Fruit fly (Drosophila melanogaster) whole organism, embryonic: ENCODE data around the gene wls.
A peak's percentile ranks its signal among the peaks of the same experiment; 100 is the strongest.

ENCODE experiments used
- Abd-B ChIP-seq: fragments of 200-800 bp; sonication (Bioruptor generic); optimal IDR thresholded peaks from 2 replicates; lab custom pipeline; 2018; ENCODE audit warnings: missing biosample characterization, mild to moderate bottlenecking, missing genetic modification characterization, moderate library complexity
- Asciz ChIP-seq: fragments of 200-800 bp; sonication (Bioruptor generic); optimal IDR thresholded peaks from 2 replicates; lab custom pipeline; 2017; ENCODE audit warnings: missing biosample characterization, mild to moderate bottlenecking, missing genetic modification characterization, missing genetic modification reagents
- Atf-2 ChIP-seq: fragments of 200-800 bp; sonication (Bioruptor generic); optimal IDR thresholded peaks from 2 replicates; lab custom pipeline; 2016; ENCODE audit warnings: missing biosample characterization, missing genetic modification characterization
- Bdp1 ChIP-seq: fragments of 200-800 bp; sonication (Bioruptor generic); optimal IDR thresholded peaks from 3 replicates; lab custom pipeline; 2016; ENCODE audit warnings: missing biosample characterization, missing genetic modification characterization
- Blimp-1 ChIP-seq: fragments of 200-800 bp; sonication (Bioruptor generic); optimal IDR thresholded peaks from 3 replicates; lab custom pipeline; 2018; ENCODE audit warnings: missing biosample characterization, missing genetic modification characterization, mild to moderate bottlenecking, moderate library complexity, missing genetic modification reagents
- C15 ChIP-seq: fragments of 200-800 bp; sonication (Bioruptor generic); IDR thresholded peaks from 3 replicates; pipeline ENCODE4 v1.3.6; 2022; ENCODE audit warnings: missing biosample characterization, missing genetic modification characterization
- CG1024 ChIP-seq: fragments of 200-800 bp; sonication (Bioruptor generic); IDR thresholded peaks from 2 replicates; pipeline ENCODE4 v1.3.6; 2022; ENCODE audit warnings: missing biosample characterization, missing genetic modification characterization
- CG12659 ChIP-seq: fragments of 200-800 bp; sonication (Bioruptor generic); optimal IDR thresholded peaks from 3 replicates; lab custom pipeline; 2017; ENCODE audit warnings: mild to moderate bottlenecking, missing biosample characterization, missing genetic modification reagents, missing genetic modification characterization
- CG12769 ChIP-seq: fragments of 200-800 bp; sonication (Bioruptor generic); optimal IDR thresholded peaks from 2 replicates; lab custom pipeline; 2019; ENCODE audit warnings: missing biosample characterization, mild to moderate bottlenecking, missing genetic modification characterization, moderate library complexity
- CG14710 ChIP-seq: fragments of 200-800 bp; sonication (Bioruptor generic); optimal IDR thresholded peaks from 3 replicates; lab custom pipeline; 2019; ENCODE audit warnings: missing biosample characterization, mild to moderate bottlenecking, missing genetic modification characterization, moderate library complexity
- CG15011 ChIP-seq: fragments of 200-800 bp; sonication (Bioruptor generic); optimal IDR thresholded peaks from 3 replicates; lab custom pipeline; 2018; ENCODE audit warnings: missing biosample characterization, mild to moderate bottlenecking, missing genetic modification characterization
- CG15073 ChIP-seq: fragments of 200-800 bp; sonication (Bioruptor generic); optimal IDR thresholded peaks from 2 replicates; lab custom pipeline; 2016; ENCODE audit warnings: missing biosample characterization, missing genetic modification characterization
- CG1792 ChIP-seq: fragments of 200-800 bp; sonication (Bioruptor generic); optimal IDR thresholded peaks from 2 replicates; lab custom pipeline; 2016; ENCODE audit warnings: missing biosample characterization, missing genetic modification characterization
- CG2116 ChIP-seq: fragments of 200-800 bp; sonication (Bioruptor generic); optimal IDR thresholded peaks from 3 replicates; lab custom pipeline; 2018; ENCODE audit warnings: missing biosample characterization, mild to moderate bottlenecking, missing genetic modification characterization
- CG3281 ChIP-seq: fragments of 200-800 bp; sonication (Bioruptor generic); optimal IDR thresholded peaks from 3 replicates; lab custom pipeline; 2017; ENCODE audit warnings: missing biosample characterization, mild to moderate bottlenecking, missing genetic modification characterization
- CG3726 ChIP-seq: fragments of 200-800 bp; sonication (Bioruptor generic); IDR thresholded peaks from 3 replicates; pipeline ENCODE4, ENCODE4 v1.3.6; 2022; ENCODE audit warnings: missing biosample characterization, missing genetic modification characterization
- CG3838 ChIP-seq: fragments of 200-800 bp; sonication (Bioruptor generic); optimal IDR thresholded peaks from 3 replicates; lab custom pipeline; 2016; ENCODE audit warnings: missing biosample characterization, missing genetic modification characterization
- CG7987 ChIP-seq: fragments of 200-800 bp; sonication (Bioruptor generic); optimal IDR thresholded peaks from 2 replicates; lab custom pipeline; 2018; ENCODE audit warnings: missing biosample characterization, mild to moderate bottlenecking, missing genetic modification characterization, moderate library complexity
- CG8290 ChIP-seq, 3 experiments: fragments of 200-800 bp; sonication (Bioruptor generic); optimal IDR thresholded peaks; 2 replicates each; lab custom pipeline; 2016 to 2019; ENCODE audit warnings: missing biosample characterization in 3 of 3, missing genetic modification characterization in 3 of 3, mild to moderate bottlenecking in 2 of 3, moderate library complexity in 1 of 3
- CHES-1-like ChIP-seq: fragments of 200-800 bp; sonication (Bioruptor generic); optimal IDR thresholded peaks from 2 replicates; lab custom pipeline; 2016; ENCODE audit warnings: missing biosample characterization, missing genetic modification characterization
- D19B ChIP-seq: fragments of 200-800 bp; sonication (Bioruptor generic); optimal IDR thresholded peaks from 2 replicates; lab custom pipeline; 2017; ENCODE audit warnings: missing biosample characterization, mild to moderate bottlenecking, missing genetic modification characterization
- Dp ChIP-seq: fragments of 200-800 bp; sonication (Bioruptor generic); optimal IDR thresholded peaks from 2 replicates; lab custom pipeline; 2018; ENCODE audit warnings: missing biosample characterization, mild to moderate bottlenecking, missing genetic modification characterization, moderate library complexity
- E2f1 ChIP-seq: fragments of 200-800 bp; sonication (Bioruptor generic); IDR thresholded peaks from 2 replicates; pipeline ENCODE4 v1.3.6; 2022; ENCODE audit warnings: missing biosample characterization, missing genetic modification characterization
- Hsf ChIP-seq: fragments of 200-800 bp; sonication (Bioruptor generic); optimal IDR thresholded peaks from 3 replicates; lab custom pipeline; 2016; ENCODE audit warnings: missing biosample characterization, missing genetic modification characterization
- Mrtf ChIP-seq: fragments of 200-800 bp; sonication (Bioruptor generic); IDR thresholded peaks from 3 replicates; pipeline ENCODE4 v1.3.6; 2022; ENCODE audit warnings: missing biosample characterization, missing genetic modification characterization
- Pdp1 ChIP-seq, 2 experiments: fragments of 200-800 bp; sonication (Bioruptor generic); optimal IDR thresholded peaks; 3 replicates each; lab custom pipeline; 2016; ENCODE audit warnings: missing biosample characterization in 2 of 2, missing genetic modification characterization in 2 of 2, mild to moderate bottlenecking in 1 of 2, moderate library complexity in 1 of 2
- Rfx ChIP-seq: fragments of 200-800 bp; sonication (Bioruptor generic); IDR thresholded peaks from 2 replicates; pipeline ENCODE4 v1.3.6; 2022; ENCODE audit warnings: missing biosample characterization, missing genetic modification characterization
- Six4 ChIP-seq: fragments of 200-800 bp; sonication (Bioruptor generic); optimal IDR thresholded peaks from 2 replicates; lab custom pipeline; 2016; ENCODE audit warnings: missing biosample characterization, missing genetic modification characterization
- TFAM ChIP-seq: fragments of 200-800 bp; sonication (Bioruptor generic); optimal IDR thresholded peaks from 2 replicates; lab custom pipeline; 2017; ENCODE audit warnings: missing biosample characterization, missing genetic modification characterization, inconsistent platforms
- Taf1 ChIP-seq: fragments of 200-800 bp; sonication (Bioruptor generic); IDR thresholded peaks from 2 replicates; pipeline ENCODE4 v1.3.6; 2022; ENCODE audit warnings: missing biosample characterization, missing genetic modification characterization
- al ChIP-seq: fragments of 200-800 bp; sonication (Bioruptor generic); IDR thresholded peaks from 2 replicates; pipeline ENCODE4 v1.3.6; 2022; ENCODE audit warnings: missing biosample characterization, missing genetic modification characterization
- amos ChIP-seq: fragments of 200-800 bp; sonication (Bioruptor generic); IDR thresholded peaks from 2 replicates; pipeline ENCODE4 v1.3.6; 2022; ENCODE audit warnings: missing biosample characterization, missing genetic modification characterization; ENCODE audit not compliant: partially characterized antibody
- bcd ChIP-seq: fragments of 200-800 bp; sonication (Bioruptor generic); optimal IDR thresholded peaks from 2 replicates; lab custom pipeline; 2017; ENCODE audit warnings: missing biosample characterization, mild to moderate bottlenecking, missing genetic modification characterization
- dysf ChIP-seq: fragments of 200-800 bp; sonication (Bioruptor generic); IDR thresholded peaks from 3 replicates; pipeline ENCODE4 v1.3.6; 2022; ENCODE audit warnings: missing biosample characterization, missing genetic modification characterization
- esg ChIP-seq: fragments of 200-800 bp; sonication (Bioruptor generic); conservative IDR thresholded peaks from 2 replicates; pipeline ENCODE4 v1.3.6; 2022; ENCODE audit warnings: missing biosample characterization, missing genetic modification characterization
- ewg ChIP-seq: fragments of 200-800 bp; sonication (Bioruptor generic); optimal IDR thresholded peaks from 3 replicates; lab custom pipeline; 2017; ENCODE audit warnings: mild to moderate bottlenecking, missing biosample characterization, missing genetic modification reagents, missing genetic modification characterization
- exex ChIP-seq: fragments of 200-800 bp; sonication (Bioruptor generic); optimal IDR thresholded peaks from 4 replicates; lab custom pipeline; 2018; ENCODE audit warnings: missing biosample characterization, mild to moderate bottlenecking, missing genetic modification characterization, moderate library complexity
- gfzf ChIP-seq: fragments of 200-800 bp; sonication (Bioruptor generic); optimal IDR thresholded peaks from 2 replicates; lab custom pipeline; 2016; ENCODE audit warnings: missing biosample characterization, mild to moderate bottlenecking, missing genetic modification characterization, moderate library complexity
- maf-S ChIP-seq: fragments of 200-800 bp; sonication (Bioruptor generic); optimal IDR thresholded peaks from 2 replicates; lab custom pipeline; 2016; ENCODE audit warnings: missing biosample characterization, missing genetic modification characterization
- p53 ChIP-seq: fragments of 200-800 bp; sonication (Bioruptor generic); optimal IDR thresholded peaks from 2 replicates; lab custom pipeline; 2016; ENCODE audit warnings: missing biosample characterization, missing genetic modification characterization
- pros ChIP-seq: fragments of 200-800 bp; sonication (Bioruptor generic); optimal IDR thresholded peaks from 3 replicates; lab custom pipeline; 2019; ENCODE audit warnings: missing biosample characterization, mild to moderate bottlenecking, missing genetic modification characterization, moderate library complexity
- run ChIP-seq: fragments of 200-800 bp; sonication (Bioruptor generic); optimal IDR thresholded peaks from 3 replicates; lab custom pipeline; 2018; ENCODE audit warnings: missing biosample characterization, mild to moderate bottlenecking, missing genetic modification characterization
- sens ChIP-seq: fragments of 200-800 bp; sonication (Bioruptor generic); peaks from one replicate; lab custom pipeline; 2016; ENCODE audit warnings: missing biosample characterization, missing genetic modification characterization
- tll ChIP-seq, 2 experiments: fragments of 200-800 bp in 1 of 2; fragments of >200 bp in 1 of 2; sonication (Bioruptor generic) in 1 of 2; optimal IDR thresholded peaks; 2 replicates each; lab custom pipeline; 2017 to 2019; ENCODE audit warnings: missing biosample characterization in 2 of 2, missing genetic modification characterization in 2 of 2, mild to moderate bottlenecking in 1 of 2, moderate library complexity in 1 of 2
- toy ChIP-seq: fragments of 200-800 bp; sonication (Bioruptor generic); IDR thresholded peaks from 2 replicates; pipeline ENCODE4 v1.3.6; 2022; ENCODE audit warnings: missing biosample characterization, missing genetic modification characterization
- unpg ChIP-seq: fragments of 200-800 bp; sonication (Bioruptor generic); optimal IDR thresholded peaks from 3 replicates; lab custom pipeline; 2018; ENCODE audit warnings: missing biosample characterization, mild to moderate bottlenecking, missing genetic modification characterization, moderate library complexity
- vvl ChIP-seq: fragments of 200-800 bp; sonication (Bioruptor generic); IDR thresholded peaks from 2 replicates; pipeline ENCODE4 v1.3.6; 2022; ENCODE audit warnings: missing biosample characterization, missing genetic modification characterization
- wor ChIP-seq: fragments of 200-800 bp; sonication (Bioruptor generic); IDR thresholded peaks from 2 replicates; pipeline ENCODE4 v1.3.6; 2022; ENCODE audit warnings: missing biosample characterization, missing genetic modification characterization

wls gene

dm6 chr3L:11118627-11119395 is 50.6 kb downstream of the wls start (continued):
- TF ChIP-seq CG7987 (GFP tag; lab: Kevin White, UChicago) (peak; percentile 89), CG15011 (GFP tag; lab: Kevin White, UChicago) (peak; percentile 75), CG15073 (GFP tag; lab: Kevin White, UChicago) (no peak), toy (GFP tag; lab: Robert Waterston, UW) (no peak), CG14710 (peak; percentile 65), Dp (GFP tag; lab: Kevin White, UChicago) (no peak), al (GFP tag; lab: Robert Waterston, UW) (no peak), CG1792 (GFP tag; lab: Kevin White, UChicago) (peak; percentile 69), CG1024 (GFP tag; lab: Robert Waterston, UW) (peak; percentile 68; the same call in 1 of the 2 replicates), CG8290 (GFP tag; optimal IDR thresholded peaks at IDR 0.05; lab: Kevin White, UChicago) (peak; percentile 43), CG8290 (tag; optimal IDR thresholded peaks at IDR 0.05; lab: Kevin White, UChicago) (peak; percentile 87 to 88), Atf-2 (GFP tag; lab: Kevin White, UChicago) (peak; percentile 55), CG2116 (GFP tag; lab: Kevin White, UChicago) (peak; percentile 54), wor (GFP tag; lab: Robert Waterston, UW) (no peak), maf-S (GFP tag; lab: Kevin White, UChicago) (peak; percentile 18), Blimp-1 (GFP tag; lab: Kevin White, UChicago) (peak; percentile 55), esg (no peak), E2f1 (GFP tag; lab: Robert Waterston, UW) (no peak; the same call in 1 of the 2 replicates), ewg (GFP tag; lab: Kevin White, UChicago) (peak; percentile 90), gfzf (GFP tag; lab: Kevin White, UChicago) (no peak), sens (GFP tag; lab: Kevin White, UChicago) (peak; percentile 87), CHES-1-like (peak; percentile 84), bcd (GFP tag; lab: Kevin White, UChicago) (no peak), TFAM (GFP tag; lab: Kevin White, UChicago) (no peak), Abd-B (GFP tag; lab: Kevin White, UChicago) (no peak), unpg (peak; percentile 61), Hsf (GFP tag; lab: Kevin White, UChicago) (peak; percentile 38), Mrtf (GFP tag; lab: Robert Waterston, UW) (no peak), CG3281 (GFP tag; lab: Kevin White, UChicago) (peak; percentile 74), D19B (peak; percentile 22), Rfx (peak; percentile 65; the same call in 1 of the 2 replicates), Asciz (GFP tag; lab: Kevin White, UChicago) (peak; percentile 84), CG12659 (peak; percentile 56), CG3726 (GFP tag; lab: Robert Waterston, UW) (no peak), Bdp1 (GFP tag; lab: Kevin White, UChicago) (peak; percentile 4), C15 (GFP tag; lab: Robert Waterston, UW) (0 out of 3 replicates have a peak, but pooled peaks have one; percentile 66), vvl (peak; percentile 75; the same call in 1 of the 2 replicates), pros (GFP tag; lab: Kevin White, UChicago) (peak; percentile 68), Pdp1 (GFP tag; optimal IDR thresholded peaks at IDR 0.05; lab: Kevin White, UChicago) (peak; percentile 55 to 75), exex (peak; percentile 68), amos (GFP tag; lab: Robert Waterston, UW) (no peak; the same call in 1 of the 2 replicates), run (peak; percentile 63), p53 (peak; percentile 64), Six4 (GFP tag; lab: Kevin White, UChicago) (no peak), CG12769 (tag; lab: Kevin White, UChicago) (peak; percentile 91), tll (GFP tag; optimal IDR thresholded peaks at IDR 0.05; lab: Kevin White, UChicago) (peak in 1 of 2 experiments; percentile 56), dysf (peak; percentile 27; the same call in 1 of the 3 replicates), Taf1 (GFP tag; lab: Robert Waterston, UW) (no peak), CG3838 (GFP tag; lab: Kevin White, UChicago) (peak; percentile 73)
